Fruit fly (Drosophila melanogaster): ENCODE measurements around the gene Ca-beta.

Gene Ca-beta

dm6 chr2L:11243912-11244311, 40.6 kb upstream of the Ca-beta start (continued):
- TF ChIP-seq D (optimal IDR thresholded peaks at IDR 0.05), result no peak
- TF ChIP-seq D (GFP tag; optimal IDR thresholded peaks at IDR 0.05), result no peak
- no peak for TF ChIP-seq CG6791 (GFP tag; IDR thresholded peaks at IDR 0.05; ENCODE audit: partially characterized antibody)
- TF ChIP-seq CG31388 (GFP tag; optimal IDR thresholded peaks at IDR 0.05), result no peak
- no peak for TF ChIP-seq Doc3 (GFP tag; IDR thresholded peaks at IDR 0.05; ENCODE audit: partially characterized antibody)
- TF ChIP-seq CG9727 (GFP tag; optimal IDR thresholded peaks at IDR 0.05), result no peak
- no peak for TF ChIP-seq usp (GFP tag; optimal IDR thresholded peaks at IDR 0.05)
- TF ChIP-seq Antp (GFP tag; optimal IDR thresholded peaks at IDR 0.05), result no peak
- TF ChIP-seq stwl (tag; optimal IDR thresholded peaks at IDR 0.05), result no peak
- no peak for TF ChIP-seq CG32767 (GFP tag; IDR thresholded peaks at IDR 0.05)
- no peak for TF ChIP-seq CG4820 (GFP tag; optimal IDR thresholded peaks at IDR 0.05)
- TF ChIP-seq CG1602 (GFP tag; optimal IDR thresholded peaks at IDR 0.05), result no peak
- no peak for TF ChIP-seq fu2 (GFP tag; optimal IDR thresholded peaks at IDR 0.05)
- no peak for TF ChIP-seq al (GFP tag; IDR thresholded peaks at IDR 0.05)
- no peak for TF ChIP-seq Scr (GFP tag; IDR thresholded peaks at IDR 0.05; ENCODE audit: partially characterized antibody)
- no peak for TF ChIP-seq mirr (GFP tag; optimal IDR thresholded peaks at IDR 0.05)
- TF ChIP-seq stc (GFP tag; IDR thresholded peaks at IDR 0.05), result no peak
- TF ChIP-seq ci (GFP tag; IDR thresholded peaks at IDR 0.05), result no peak
- no peak for TF ChIP-seq Blimp-1 (GFP tag; optimal IDR thresholded peaks at IDR 0.05)
- no peak for TF ChIP-seq CG13296 (GFP tag; optimal IDR thresholded peaks at IDR 0.05)
- peak; percentile 10 for TF ChIP-seq CG2712 (tag; optimal IDR thresholded peaks at IDR 0.05)
- peak; percentile 26 for TF ChIP-seq unpg (GFP tag; optimal IDR thresholded peaks at IDR 0.05)
- no peak for TF ChIP-seq CG1233 (GFP tag; optimal IDR thresholded peaks at IDR 0.05)
- TF ChIP-seq lilli (GFP tag; optimal IDR thresholded peaks at IDR 0.05), result no peak
- no peak for TF ChIP-seq CG8765 (GFP tag; IDR thresholded peaks at IDR 0.05)
- TF ChIP-seq CG7556 (GFP tag; optimal IDR thresholded peaks at IDR 0.05), result peak; percentile 46
- no peak for TF ChIP-seq CG34224 (GFP tag; IDR thresholded peaks at IDR 0.05; ENCODE audit: partially characterized antibody)
- TF ChIP-seq CG4282 (GFP tag; optimal IDR thresholded peaks at IDR 0.05), result no peak
- peak; percentile 2 for TF ChIP-seq CG12659 (GFP tag; optimal IDR thresholded peaks at IDR 0.05)
- TF ChIP-seq row (GFP tag; IDR thresholded peaks at IDR 0.05), result 0 out of 3 replicates have a peak, but pooled peaks have one; percentile 21
- TF ChIP-seq insv (GFP tag; optimal IDR thresholded peaks at IDR 0.05), result no peak
- TF ChIP-seq slbo (GFP tag; IDR thresholded peaks at IDR 0.05), result no peak
- no peak for TF ChIP-seq CG18619 (GFP tag; optimal IDR thresholded peaks at IDR 0.05)
- TF ChIP-seq HHEX (GFP tag; optimal IDR thresholded peaks at IDR 0.05), result no peak
- TF ChIP-seq lab (GFP tag; optimal IDR thresholded peaks at IDR 0.05), result no peak
- TF ChIP-seq oc (tag; optimal IDR thresholded peaks at IDR 0.05), result no peak
- TF ChIP-seq CG14710 (tag; optimal IDR thresholded peaks at IDR 0.05), result no peak
- no peak for TF ChIP-seq Dad (GFP tag; optimal IDR thresholded peaks at IDR 0.05)
- peak; percentile 1 for TF ChIP-seq CG8388 (GFP tag; optimal IDR thresholded peaks at IDR 0.05)
- no peak for TF ChIP-seq dmrt11E (tag; optimal IDR thresholded peaks at IDR 0.05)
- no peak for TF ChIP-seq her (GFP tag; optimal IDR thresholded peaks at IDR 0.05)
- no peak for TF ChIP-seq CG5180 (GFP tag; optimal IDR thresholded peaks at IDR 0.05)
- TF ChIP-seq Asciz (GFP tag; optimal IDR thresholded peaks at IDR 0.05), result no peak
- no peak for TF ChIP-seq CG7372 (GFP tag; IDR thresholded peaks at IDR 0.05)
- no peak for TF ChIP-seq ATbp (GFP tag; optimal IDR thresholded peaks at IDR 0.05)
- no peak for TF ChIP-seq CG6854 (GFP tag; optimal IDR thresholded peaks at IDR 0.05)
- TF ChIP-seq CG7839 (tag; optimal IDR thresholded peaks at IDR 0.05), result peak; percentile 36
- no peak for TF ChIP-seq CG18011 (GFP tag; optimal IDR thresholded peaks at IDR 0.05)
- no peak for TF ChIP-seq mam (GFP tag; optimal IDR thresholded peaks at IDR 0.05)
- no peak for TF ChIP-seq CG42726 (GFP tag; IDR thresholded peaks at IDR 0.05; ENCODE audit: partially characterized antibody)
- TF ChIP-seq CG6813 (GFP tag; optimal IDR thresholded peaks at IDR 0.05), result no peak
